Worm (Caenorhabditis elegans) whole organism, L3 larva: ENCODE measurements around the gene B0218.5.

ENCODE experiments used
- ZK546.5 ChIP-seq: sonication (generic microtip); optimal IDR thresholded peaks from 2 replicates; lab custom pipeline; 2017; ENCODE audit warnings: missing biosample characterization, missing genetic modification characterization
- ceh-82 ChIP-seq: fragments of 150-350 bp; optimal IDR thresholded peaks from 2 replicates; lab custom pipeline; 2014; ENCODE audit warnings: missing biosample characterization, missing genetic modification characterization
- elt-2 ChIP-seq: sonication (generic microtip); optimal IDR thresholded peaks from 2 replicates; lab custom pipeline; 2016; ENCODE audit warnings: missing genetic modification reagents, mild to moderate bottlenecking, missing genetic modification characterization, missing compliant biosample characterization
- elt-3 ChIP-seq, 3 experiments: fragments of 150-350 bp in 1 of 3; sonication (generic microtip) in 2 of 3; optimal IDR thresholded peaks; 2 replicates in 2 of 3; 4 replicates in 1 of 3; lab custom pipeline; 2014 to 2017; ENCODE audit warnings: missing biosample characterization in 3 of 3, missing genetic modification characterization in 3 of 3
- fkh-10 ChIP-seq: sonication (generic microtip); optimal IDR thresholded peaks from 2 replicates; lab custom pipeline; 2017; ENCODE audit warnings: missing biosample characterization, missing genetic modification reagents, missing genetic modification characterization
- fkh-2 ChIP-seq: fragments of 150-350 bp; optimal IDR thresholded peaks from 2 replicates; lab custom pipeline; 2014; ENCODE audit warnings: missing biosample characterization, missing genetic modification reagents, missing genetic modification characterization
- nhr-11 ChIP-seq: fragments of 150-350 bp; optimal IDR thresholded peaks from 2 replicates; lab custom pipeline; 2014; ENCODE audit warnings: missing biosample characterization, missing genetic modification characterization
- nhr-237 ChIP-seq: fragments of 150-350 bp; optimal IDR thresholded peaks from 2 replicates; lab custom pipeline; 2014; ENCODE audit warnings: missing biosample characterization, missing genetic modification characterization
- nhr-25 ChIP-seq: sonication (generic microtip); optimal IDR thresholded peaks from 2 replicates; lab custom pipeline; 2017; ENCODE audit warnings: missing biosample characterization, missing genetic modification characterization
- snpc-4 ChIP-seq: fragments of 150-350 bp; optimal IDR thresholded peaks from 2 replicates; lab custom pipeline; 2014; ENCODE audit warnings: missing biosample characterization, missing genetic modification characterization
- unc-39 ChIP-seq: sonication (generic microtip); optimal IDR thresholded peaks from 4 replicates; lab custom pipeline; 2017; ENCODE audit warnings: missing biosample characterization, missing genetic modification characterization
- zag-1 ChIP-seq: fragments of 150-350 bp; optimal IDR thresholded peaks from 2 replicates; lab custom pipeline; 2014; ENCODE audit warnings: missing biosample characterization, missing genetic modification characterization
- ztf-11 ChIP-seq: fragments of 150-350 bp; optimal IDR thresholded peaks from 2 replicates; lab custom pipeline; 2014; ENCODE audit warnings: missing biosample characterization, missing genetic modification characterization

DNA sequence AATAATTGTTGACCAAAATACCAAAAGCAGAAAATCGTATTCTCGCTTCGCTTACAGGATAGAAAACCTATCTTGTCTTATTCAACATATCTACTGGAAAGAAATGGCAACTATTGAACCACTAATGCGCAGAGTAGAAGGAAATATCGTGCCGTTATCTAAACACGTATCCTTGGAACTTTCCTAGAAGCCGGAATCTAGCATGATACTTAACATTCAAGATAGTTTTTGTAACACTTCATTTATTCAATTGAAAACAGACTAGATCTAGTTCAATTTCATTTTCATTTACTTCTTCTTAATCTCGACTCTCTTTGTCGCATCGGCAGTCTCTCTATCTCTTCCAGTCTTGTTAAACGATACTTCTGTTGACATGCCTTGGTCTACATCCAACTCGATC lies 2.1 kb downstream of the B0218.5 start:
- no peak for TF ChIP-seq nhr-11
- no peak for TF ChIP-seq nhr-237 (tag; lab: Kevin White, UChicago)
- no peak for TF ChIP-seq unc-39 (tag; lab: Kevin White, UChicago)
- TF ChIP-seq ceh-82: no peak
- TF ChIP-seq ztf-11 (tag; lab: Kevin White, UChicago): no peak
- no peak for TF ChIP-seq elt-2 (tag; lab: Kevin White, UChicago)
- TF ChIP-seq elt-3 (tag; optimal IDR thresholded peaks at IDR 0.05; lab: Kevin White, UChicago): no peak
- TF ChIP-seq nhr-25 (tag; lab: Kevin White, UChicago): no peak
- TF ChIP-seq fkh-10 (GFP tag; lab: Kevin White, UChicago): no peak
- no peak for TF ChIP-seq ZK546.5 (tag; lab: Kevin White, UChicago)
- no peak for TF ChIP-seq fkh-2 (tag; lab: Kevin White, UChicago)
- no peak for TF ChIP-seq zag-1 (tag; lab: Kevin White, UChicago)
- no peak for TF ChIP-seq snpc-4 (tag; lab: Kevin White, UChicago)
